Fruit fly (Drosophila melanogaster): ENCODE results near the gene fend.

dm6 chrX:9090057-9090358, 44.9 kb downstream of the fend start:
- TF ChIP-seq EcR (GFP tag; optimal IDR thresholded peaks at IDR 0.05) (no peak), CG8478 (optimal IDR thresholded peaks at IDR 0.05) (no peak), psq (optimal IDR thresholded peaks at IDR 0.05) (no peak), Dll (optimal IDR thresholded peaks at IDR 0.05) (no peak), pan (optimal IDR thresholded peaks at IDR 0.05) (no peak), usp (GFP tag; optimal IDR thresholded peaks at IDR 0.05) (no peak)

All from whole organism.